Worm (Caenorhabditis elegans): ENCODE results near the gene ZK6.8.

ce11 chrV:378231-378630 is 3.5 kb upstream of the ZK6.8 start:
- TF ChIP-seq ceh-82 (tag; optimal IDR thresholded peaks at IDR 0.05), result no peak
- no peak for TF ChIP-seq unc-86 (tag; optimal IDR thresholded peaks at IDR 0.05)
- no peak for TF ChIP-seq sox-4 (tag; optimal IDR thresholded peaks at IDR 0.05)
- TF ChIP-seq skn-1 (tag; optimal IDR thresholded peaks at IDR 0.05), result no peak
- no peak for TF ChIP-seq nhr-237 (tag; optimal IDR thresholded peaks at IDR 0.05)
- no peak for TF ChIP-seq dpl-1 (GFP tag; optimal IDR thresholded peaks at IDR 0.05)
- no peak for TF ChIP-seq mdl-1 (tag; optimal IDR thresholded peaks at IDR 0.05)
- no peak for TF ChIP-seq lsy-2 (tag; optimal IDR thresholded peaks at IDR 0.05)
- no peak for TF ChIP-seq fkh-10 (GFP tag; optimal IDR thresholded peaks at IDR 0.05)
- no peak for TF ChIP-seq unc-62 (GFP tag; optimal IDR thresholded peaks at IDR 0.05)
- TF ChIP-seq lir-3 (tag; optimal IDR thresholded peaks at IDR 0.05; ENCODE audit: poor library complexity), result no peak
